Fruit fly (Drosophila melanogaster) whole organism, embryonic: ENCODE results near the gene CG15014.

Experiments used
- ATbp ChIP-seq: fragments of 200-800 bp; sonication (Bioruptor generic); optimal IDR thresholded peaks from 2 replicates; lab custom pipeline; 2017; ENCODE audit warnings: missing biosample characterization, mild to moderate bottlenecking, missing genetic modification characterization, missing genetic modification reagents
- CG10267 ChIP-seq: fragments of 200-800 bp; sonication (Bioruptor generic); optimal IDR thresholded peaks from 2 replicates; lab custom pipeline; 2018; ENCODE audit warnings: missing biosample characterization, mild to moderate bottlenecking, missing genetic modification characterization, moderate library complexity
- CG10366 ChIP-seq: fragments of 200-800 bp; sonication (Bioruptor generic); IDR thresholded peaks from 2 replicates; pipeline ENCODE4 v1.3.6; 2022; ENCODE audit warnings: missing biosample characterization, missing genetic modification characterization
- CG10979 ChIP-seq: fragments of 200-800 bp; sonication (Bioruptor generic); optimal IDR thresholded peaks from 2 replicates; lab custom pipeline; 2018; ENCODE audit warnings: missing biosample characterization, mild to moderate bottlenecking, missing genetic modification characterization, moderate library complexity
- CG11085 ChIP-seq: fragments of 200-800 bp; sonication (Bioruptor generic); IDR thresholded peaks from 2 replicates; pipeline ENCODE4 v1.3.6; 2022; ENCODE audit warnings: missing biosample characterization, missing genetic modification characterization
- CG11504 ChIP-seq: fragments of 200-800 bp; sonication (Bioruptor generic); optimal IDR thresholded peaks from 3 replicates; lab custom pipeline; 2019; ENCODE audit warnings: missing biosample characterization, mild to moderate bottlenecking, missing genetic modification characterization, moderate library complexity
- CG12391 ChIP-seq: fragments of 200-800 bp; sonication (Bioruptor generic); optimal IDR thresholded peaks from 3 replicates; lab custom pipeline; 2018; ENCODE audit warnings: missing biosample characterization, mild to moderate bottlenecking, missing genetic modification characterization, moderate library complexity
- CG12659 ChIP-seq: fragments of 200-800 bp; sonication (Bioruptor generic); optimal IDR thresholded peaks from 3 replicates; lab custom pipeline; 2017; ENCODE audit warnings: mild to moderate bottlenecking, missing biosample characterization, missing genetic modification reagents, missing genetic modification characterization
- CG13123 ChIP-seq: fragments of 200-800 bp; sonication (Bioruptor generic); optimal IDR thresholded peaks from 2 replicates; lab custom pipeline; 2016; ENCODE audit warnings: missing biosample characterization, missing genetic modification characterization
- CG14014 ChIP-seq: fragments of 200-800 bp; sonication (Bioruptor generic); IDR thresholded peaks from 2 replicates; pipeline ENCODE4 v1.3.6; 2022; ENCODE audit warnings: missing biosample characterization, missing genetic modification characterization
- CG15601 ChIP-seq: fragments of 200-800 bp; sonication (Bioruptor generic); optimal IDR thresholded peaks from 3 replicates; lab custom pipeline; 2019; ENCODE audit warnings: missing biosample characterization, mild to moderate bottlenecking, missing genetic modification characterization, moderate library complexity
- CG17328 ChIP-seq: fragments of 200-800 bp; sonication (Bioruptor generic); IDR thresholded peaks from 2 replicates; pipeline ENCODE4 v1.3.6; 2022; ENCODE audit warnings: missing biosample characterization, missing genetic modification characterization
- CG17385 ChIP-seq: fragments of 200-800 bp; sonication (Bioruptor generic); optimal IDR thresholded peaks from 3 replicates; lab custom pipeline; 2018; ENCODE audit warnings: missing biosample characterization, mild to moderate bottlenecking, missing genetic modification characterization
- CG18599 ChIP-seq: fragments of 200-800 bp; sonication (Bioruptor generic); optimal IDR thresholded peaks from 3 replicates; lab custom pipeline; 2017; ENCODE audit warnings: missing biosample characterization, missing genetic modification characterization, mild to moderate bottlenecking, moderate library complexity, missing genetic modification reagents
- CG3281 ChIP-seq: fragments of 200-800 bp; sonication (Bioruptor generic); optimal IDR thresholded peaks from 3 replicates; lab custom pipeline; 2017; ENCODE audit warnings: missing biosample characterization, mild to moderate bottlenecking, missing genetic modification characterization
- CG5953 ChIP-seq: fragments of 200-800 bp; sonication (Bioruptor generic); IDR thresholded peaks from 2 replicates; pipeline ENCODE4 v1.3.6; 2022; ENCODE audit warnings: missing biosample characterization, missing genetic modification characterization
- CG7963 ChIP-seq: fragments of 200-800 bp; sonication (Bioruptor generic); IDR thresholded peaks from 3 replicates; pipeline ENCODE4 v1.3.6; 2022; ENCODE audit warnings: missing biosample characterization, missing genetic modification characterization; ENCODE audit not compliant: partially characterized antibody
- CG8089 ChIP-seq: fragments of 200-800 bp; sonication (Bioruptor generic); optimal IDR thresholded peaks from 3 replicates; lab custom pipeline; 2016; ENCODE audit warnings: missing biosample characterization, missing genetic modification characterization
- CG8388 ChIP-seq: fragments of 200-800 bp; sonication (Bioruptor generic); optimal IDR thresholded peaks from 2 replicates; lab custom pipeline; 2019; ENCODE audit warnings: missing biosample characterization, mild to moderate bottlenecking, missing genetic modification characterization, moderate library complexity
- CG9727 ChIP-seq: fragments of 200-800 bp; sonication (Bioruptor generic); optimal IDR thresholded peaks from 3 replicates; lab custom pipeline; 2017; ENCODE audit warnings: missing biosample characterization, mild to moderate bottlenecking, missing genetic modification characterization
- CoRest ChIP-seq: fragments of 200-800 bp; sonication (Bioruptor generic); optimal IDR thresholded peaks from 3 replicates; lab custom pipeline; 2018; ENCODE audit warnings: missing biosample characterization, mild to moderate bottlenecking, missing genetic modification characterization, moderate library complexity
- Dip3 ChIP-seq: fragments of 200-800 bp; sonication (Bioruptor generic); optimal IDR thresholded peaks from 3 replicates; lab custom pipeline; 2016; ENCODE audit warnings: missing biosample characterization, missing genetic modification characterization
- Dll ChIP-seq: fragments of 200-800 bp; sonication (Bioruptor generic); IDR thresholded peaks from 4 replicates; pipeline ENCODE4 v1.3.6; 2022; ENCODE audit warnings: missing biosample characterization, missing genetic modification characterization; ENCODE audit not compliant: partially characterized antibody
- Hand ChIP-seq: fragments of 200-800 bp; sonication (Bioruptor generic); optimal IDR thresholded peaks from 2 replicates; lab custom pipeline; 2017; ENCODE audit warnings: mild to moderate bottlenecking, missing biosample characterization, missing genetic modification reagents, missing genetic modification characterization
- Jarid2 ChIP-seq: fragments of 200-800 bp; sonication (Bioruptor generic); optimal IDR thresholded peaks from 3 replicates; lab custom pipeline; 2017; ENCODE audit warnings: mild to moderate bottlenecking, missing biosample characterization, missing genetic modification reagents, missing genetic modification characterization
- Meics ChIP-seq: fragments of 200-800 bp; sonication (Bioruptor generic); optimal IDR thresholded peaks from 2 replicates; lab custom pipeline; 2017; ENCODE audit warnings: missing biosample characterization, mild to moderate bottlenecking, missing genetic modification characterization
- NFAT ChIP-seq: fragments of 200-800 bp; sonication (Bioruptor generic); IDR thresholded peaks from 2 replicates; pipeline ENCODE4 v1.3.6; 2022; ENCODE audit warnings: missing biosample characterization, missing genetic modification characterization
- Sox100B ChIP-seq: fragments of 200-800 bp; sonication (Bioruptor generic); optimal IDR thresholded peaks from 3 replicates; lab custom pipeline; 2018; ENCODE audit warnings: missing biosample characterization, mild to moderate bottlenecking, missing genetic modification characterization
- Ssrp ChIP-seq: fragments of 200-800 bp; sonication (Bioruptor generic); optimal IDR thresholded peaks from 2 replicates; lab custom pipeline; 2018; ENCODE audit warnings: missing biosample characterization, mild to moderate bottlenecking, missing genetic modification characterization, moderate library complexity
- Xbp1 ChIP-seq: fragments of 200-800 bp; sonication (Bioruptor generic); optimal IDR thresholded peaks from 3 replicates; lab custom pipeline; 2016; ENCODE audit warnings: missing biosample characterization, mild to moderate bottlenecking, missing genetic modification characterization
- az2 ChIP-seq: fragments of 200-800 bp; sonication (Bioruptor generic); optimal IDR thresholded peaks from 3 replicates; lab custom pipeline; 2016; ENCODE audit warnings: missing biosample characterization, missing genetic modification characterization
- bigmax ChIP-seq: fragments of 200-800 bp; sonication (Bioruptor generic); optimal IDR thresholded peaks from 2 replicates; lab custom pipeline; 2018; ENCODE audit warnings: missing biosample characterization, mild to moderate bottlenecking, missing genetic modification characterization
- cad ChIP-seq: fragments of >200 bp; optimal IDR thresholded peaks from 2 replicates; lab custom pipeline; 2017; ENCODE audit warnings: missing biosample characterization, missing genetic modification characterization
- ci ChIP-seq: fragments of 200-800 bp; sonication (Bioruptor generic); IDR thresholded peaks from 3 replicates; pipeline ENCODE4 v1.3.6; 2022; ENCODE audit warnings: missing biosample characterization, missing genetic modification characterization
- danr ChIP-seq: fragments of 200-800 bp; sonication (Bioruptor generic); IDR thresholded peaks from 2 replicates; pipeline ENCODE4 v1.3.6; 2022; ENCODE audit warnings: missing biosample characterization, missing genetic modification characterization
- dimm ChIP-seq: fragments of 200-800 bp; sonication (Bioruptor generic); IDR thresholded peaks from 2 replicates; pipeline ENCODE4 v1.3.6; 2022; ENCODE audit warnings: missing biosample characterization, missing genetic modification characterization
- dmrt99B ChIP-seq: fragments of 200-800 bp; sonication (Bioruptor generic); optimal IDR thresholded peaks from 2 replicates; lab custom pipeline; 2018; ENCODE audit warnings: missing biosample characterization, mild to moderate bottlenecking, missing genetic modification characterization, moderate library complexity
- ind ChIP-seq: fragments of 200-800 bp; sonication (Bioruptor generic); optimal IDR thresholded peaks from 3 replicates; lab custom pipeline; 2016; ENCODE audit warnings: missing biosample characterization, missing genetic modification characterization
- luna ChIP-seq: fragments of 200-800 bp; sonication (Bioruptor generic); optimal IDR thresholded peaks from 2 replicates; lab custom pipeline; 2016; ENCODE audit warnings: missing biosample characterization, missing genetic modification characterization
- nmo ChIP-seq: fragments of 200-800 bp; sonication (Bioruptor generic); optimal IDR thresholded peaks from 2 replicates; lab custom pipeline; 2018; ENCODE audit warnings: missing biosample characterization, mild to moderate bottlenecking, missing genetic modification characterization, moderate library complexity
- odd ChIP-seq: fragments of 200-800 bp; sonication (Bioruptor generic); optimal IDR thresholded peaks from 2 replicates; lab custom pipeline; 2017; ENCODE audit warnings: missing biosample characterization, mild to moderate bottlenecking, missing genetic modification characterization
- org-1 ChIP-seq: fragments of 200-800 bp; sonication (Bioruptor generic); optimal IDR thresholded peaks from 2 replicates; lab custom pipeline; 2017; ENCODE audit warnings: missing biosample characterization, missing genetic modification characterization
- phol ChIP-seq: fragments of 200-800 bp; sonication (Bioruptor generic); optimal IDR thresholded peaks from 3 replicates; lab custom pipeline; 2018; ENCODE audit warnings: missing biosample characterization, mild to moderate bottlenecking, missing genetic modification characterization, moderate library complexity
- pita ChIP-seq: fragments of 200-800 bp; sonication (Bioruptor generic); optimal IDR thresholded peaks from 2 replicates; lab custom pipeline; 2017; ENCODE audit warnings: missing biosample characterization, mild to moderate bottlenecking, missing genetic modification characterization
- pros ChIP-seq: fragments of 200-800 bp; sonication (Bioruptor generic); optimal IDR thresholded peaks from 3 replicates; lab custom pipeline; 2019; ENCODE audit warnings: missing biosample characterization, mild to moderate bottlenecking, missing genetic modification characterization, moderate library complexity
- sens ChIP-seq: fragments of 200-800 bp; sonication (Bioruptor generic); peaks from one replicate; lab custom pipeline; 2016; ENCODE audit warnings: missing biosample characterization, missing genetic modification characterization
- sens-2 ChIP-seq: fragments of 200-800 bp; sonication (Bioruptor generic); IDR thresholded peaks from 2 replicates; pipeline ENCODE4 v1.3.6; 2022; ENCODE audit warnings: missing biosample characterization, missing genetic modification characterization
- sqz ChIP-seq: fragments of 200-800 bp; sonication (Bioruptor generic); optimal IDR thresholded peaks from 3 replicates; lab custom pipeline; 2018; ENCODE audit warnings: missing biosample characterization, mild to moderate bottlenecking, missing genetic modification characterization
- ssp ChIP-seq: fragments of 200-800 bp; sonication (Bioruptor generic); IDR thresholded peaks from 2 replicates; pipeline ENCODE4 v1.3.6; 2022; ENCODE audit warnings: missing biosample characterization, missing genetic modification characterization
- tio ChIP-seq: fragments of 200-800 bp; sonication (Bioruptor generic); optimal IDR thresholded peaks from 2 replicates; lab custom pipeline; 2017; ENCODE audit warnings: missing biosample characterization, missing genetic modification characterization, inconsistent platforms
- usp ChIP-seq: fragments of >200 bp; optimal IDR thresholded peaks from 2 replicates; lab custom pipeline; 2017; ENCODE audit warnings: missing biosample characterization, missing genetic modification characterization
- wek ChIP-seq: fragments of 200-800 bp; sonication (Bioruptor generic); optimal IDR thresholded peaks from 3 replicates; lab custom pipeline; 2018; ENCODE audit warnings: missing biosample characterization, mild to moderate bottlenecking, missing genetic modification characterization, moderate library complexity

CG15014 gene

dm6 chr3L:4354898-4355627, 33.0 kb upstream of the CG15014 start (continued):
- TF ChIP-seq sens (GFP tag; lab: Kevin White, UChicago) (peak; percentile 80), CG10979 (tag; lab: Kevin White, UChicago) (peak; percentile 56), Xbp1 (GFP tag; lab: Kevin White, UChicago) (peak; percentile 10), Meics (peak; percentile 47), sqz (peak; percentile 11), CG3281 (peak; percentile 53), ci (GFP tag; lab: Robert Waterston, UW) (no peak), CG10267 (tag; lab: Kevin White, UChicago) (peak; percentile 10), phol (tag; lab: Kevin White, UChicago) (peak; percentile 46), Jarid2 (GFP tag; lab: Kevin White, UChicago) (no peak), usp (GFP tag; lab: Kevin White, UChicago) (no peak), Sox100B (GFP tag; lab: Kevin White, UChicago) (peak; percentile 54), ssp (GFP tag; lab: Robert Waterston, UW) (no peak), pita (no peak), dmrt99B (peak; percentile 33), ind (GFP tag; lab: Kevin White, UChicago) (no peak), CG5953 (no peak), Dip3 (GFP tag; lab: Kevin White, UChicago) (no peak), tio (GFP tag; lab: Kevin White, UChicago) (peak; percentile 24), CG13123 (GFP tag; lab: Kevin White, UChicago) (no peak), az2 (GFP tag; lab: Kevin White, UChicago) (peak; percentile 8), CG12659 (GFP tag; lab: Kevin White, UChicago) (peak; percentile 51), CG18599 (peak; percentile 48), NFAT (no peak), Dll (GFP tag; lab: Robert Waterston, UW) (no peak), CG12391 (tag; lab: Kevin White, UChicago) (peak; percentile 45), ATbp (peak; percentile 7), CoRest (peak; percentile 69), luna (GFP tag; lab: Kevin White, UChicago) (no peak), CG11085 (no peak), CG17385 (peak; percentile 41), Hand (GFP tag; lab: Kevin White, UChicago) (peak; percentile 12), danr (no peak), bigmax (GFP tag; lab: Kevin White, UChicago) (no peak), Ssrp (peak; percentile 22), CG8388 (GFP tag; lab: Kevin White, UChicago) (peak; percentile 14), CG8089 (GFP tag; lab: Kevin White, UChicago) (no peak)

dm6 chr3L:4353657-4354075, 31.6 kb upstream of the CG15014 start:
- TF ChIP-seq org-1 (GFP tag; lab: Kevin White, UChicago): peak; percentile 26
- TF ChIP-seq CG9727: peak; percentile 33
- no peak for TF ChIP-seq CG17328 (GFP tag; lab: Robert Waterston, UW)
- no peak for TF ChIP-seq Hand (GFP tag; lab: Kevin White, UChicago)
- no peak for TF ChIP-seq dimm (GFP tag; lab: Robert Waterston, UW)
- TF ChIP-seq CG10366 (GFP tag; lab: Robert Waterston, UW): no peak; the same call in 1 of the 2 replicates
- no peak for TF ChIP-seq CG7963 (GFP tag; lab: Robert Waterston, UW)
- no peak for TF ChIP-seq pros
- TF ChIP-seq cad (GFP tag; lab: Kevin White, UChicago): no peak
- TF ChIP-seq wek (GFP tag; lab: Kevin White, UChicago): no peak
- TF ChIP-seq odd (GFP tag; lab: Kevin White, UChicago): peak; percentile 2
- peak; percentile 7 for TF ChIP-seq nmo (GFP tag; lab: Kevin White, UChicago)
- TF ChIP-seq sens-2 (GFP tag; lab: Robert Waterston, UW): no peak
- TF ChIP-seq CG15601 (tag; lab: Kevin White, UChicago): no peak
- TF ChIP-seq CG14014 (GFP tag; lab: Robert Waterston, UW): peak; percentile 36; the same call in 1 of the 2 replicates
- peak; percentile 57 for TF ChIP-seq CG11504 (tag; lab: Kevin White, UChicago)
